Fruit fly (Drosophila melanogaster): Measurements from ENCODE around the gene HemK2.

dm6 chr2L:2728577-2728976 lies 30.9 kb downstream of the HemK2 start:
- TF ChIP-seq CG9139 (GFP tag; optimal IDR thresholded peaks at IDR 0.05) (no peak), dsx (GFP tag; optimal IDR thresholded peaks at IDR 0.05; ENCODE audit: poor library complexity, severe bottlenecking) (no peak), Eip78C (GFP tag) (peak; percentile 6), esn (GFP tag; optimal IDR thresholded peaks at IDR 0.05) (no peak), Hr39 (GFP tag; optimal IDR thresholded peaks at IDR 0.05) (no peak), Lpt (GFP tag; optimal IDR thresholded peaks at IDR 0.05) (no peak)

All from whole organism, prepupa.